Fruit fly (Drosophila melanogaster): ENCODE data around the gene RfC4.

DNA sequence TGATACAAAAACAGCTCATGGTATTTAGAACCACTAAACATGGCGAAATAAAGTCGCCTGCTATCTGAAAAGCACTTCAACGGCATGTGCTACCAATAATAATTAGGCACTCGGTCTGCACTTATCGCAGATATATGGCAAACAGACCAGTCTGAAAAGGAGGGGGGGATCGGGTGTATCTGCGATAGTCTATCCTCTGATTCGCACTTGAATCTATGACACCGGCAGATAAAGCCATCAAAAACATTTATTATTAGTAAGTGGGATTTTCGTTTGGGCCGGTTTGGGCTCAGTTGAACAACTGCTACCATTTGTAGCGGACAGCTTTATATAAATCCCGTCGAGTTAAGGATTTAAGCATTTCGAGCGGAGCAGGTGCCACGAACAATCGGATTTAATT is 48.6 kb downstream of the RfC4 start, which contains the start of gene CG14989:
- no peak for TF ChIP-seq Hr83 (GFP tag; optimal IDR thresholded peaks at IDR 0.05; ENCODE audit: poor library complexity, severe bottlenecking)
- no peak for TF ChIP-seq fru (GFP tag; optimal IDR thresholded peaks at IDR 0.05)
- TF ChIP-seq usp (GFP tag; optimal IDR thresholded peaks at IDR 0.05), result no peak
- no peak for TF ChIP-seq psq (GFP tag; optimal IDR thresholded peaks at IDR 0.05)
- TF ChIP-seq Sp1 (GFP tag; optimal IDR thresholded peaks at IDR 0.05), result no peak
- TF ChIP-seq Vsx2 (GFP tag; optimal IDR thresholded peaks at IDR 0.05; ENCODE audit: partially characterized antibody), result no peak
- TF ChIP-seq Hnf4 (GFP tag; optimal IDR thresholded peaks at IDR 0.05), result no peak
- TF ChIP-seq Myc (optimal IDR thresholded peaks at IDR 0.05), result no peak
